Worm (Caenorhabditis elegans) whole organism, L4 larva: ENCODE data around the gene B0432.14.

ENCODE experiments used
- T26A8.4 ChIP-seq: fragments of 200-800 bp; sonication (Bioruptor generic); IDR thresholded peaks from 2 replicates; pipeline ENCODE4 v1.3.6; 2022; ENCODE audit warnings: missing genetic modification characterization, missing compliant biosample characterization
- egl-27 ChIP-seq: sonication (generic microtip); optimal IDR thresholded peaks from 3 replicates; lab custom pipeline; 2017; ENCODE audit warnings: missing biosample characterization, missing genetic modification reagents, missing genetic modification characterization
- fkh-10 ChIP-seq: fragments of 150-350 bp; optimal IDR thresholded peaks from 2 replicates; lab custom pipeline; 2014; ENCODE audit warnings: missing biosample characterization, missing genetic modification reagents, missing genetic modification characterization
- fos-1 ChIP-seq: fragments of 150-350 bp; optimal IDR thresholded peaks from 2 replicates; lab custom pipeline; 2014; ENCODE audit warnings: missing biosample characterization, missing genetic modification characterization
- jun-1 ChIP-seq: fragments of 150-350 bp; optimal IDR thresholded peaks from 2 replicates; lab custom pipeline; 2014; ENCODE audit warnings: missing biosample characterization, missing genetic modification reagents, missing genetic modification characterization
- nhr-11 ChIP-seq: fragments of 150-350 bp; optimal IDR thresholded peaks from 2 replicates; lab custom pipeline; 2014; ENCODE audit warnings: missing biosample characterization, missing genetic modification characterization
- pqm-1 ChIP-seq: sonication (generic microtip); optimal IDR thresholded peaks from 2 replicates; lab custom pipeline; 2017; ENCODE audit warnings: missing biosample characterization, missing genetic modification characterization
- snpc-4 ChIP-seq: fragments of 150-350 bp; optimal IDR thresholded peaks from 2 replicates; lab custom pipeline; 2014; ENCODE audit warnings: missing biosample characterization, missing genetic modification characterization
- unc-130 ChIP-seq: sonication (generic microtip); optimal IDR thresholded peaks from 2 replicates; lab custom pipeline; 2016; ENCODE audit warnings: missing genetic modification reagents, missing genetic modification characterization, missing compliant biosample characterization
- unc-39 ChIP-seq: sonication (generic microtip); optimal IDR thresholded peaks from 2 replicates; lab custom pipeline; 2017; ENCODE audit warnings: missing biosample characterization, missing genetic modification characterization
- unc-62 ChIP-seq, 3 experiments: fragments of 150-350 bp in 1 of 3; sonication (generic microtip); optimal IDR thresholded peaks in 2 of 3; peaks in 1 of 3; 1 replicate in 1 of 3; 2 replicates in 2 of 3; lab custom pipeline; 2014 to 2017; ENCODE audit warnings: missing biosample characterization in 3 of 3, missing genetic modification characterization in 3 of 3, missing genetic modification reagents in 3 of 3, missing genotype in 1 of 3
- zag-1 ChIP-seq: fragments of 150-350 bp; optimal IDR thresholded peaks from 2 replicates; lab custom pipeline; 2014; ENCODE audit warnings: missing biosample characterization, missing genetic modification characterization
- ztf-11 ChIP-seq: fragments of 150-350 bp; optimal IDR thresholded peaks from 2 replicates; lab custom pipeline; 2014; ENCODE audit warnings: missing biosample characterization, missing genetic modification characterization

DNA sequence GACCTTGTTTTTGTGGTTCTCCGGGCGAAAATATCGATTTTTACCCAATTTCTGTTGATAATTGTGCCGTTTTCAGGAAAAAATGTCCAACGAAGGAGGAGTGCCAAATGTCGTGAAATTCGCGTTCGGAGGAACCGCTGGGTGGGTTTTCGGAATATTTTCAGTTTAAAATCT lies 22.3 kb downstream of the B0432.14 start, which contains the start of gene misc-1:
- TF ChIP-seq fos-1 (tag; lab: Kevin White, UChicago) = no peak
- no peak for TF ChIP-seq zag-1 (tag; lab: Kevin White, UChicago)
- TF ChIP-seq nhr-11 (tag; lab: Kevin White, UChicago) = no peak
- TF ChIP-seq unc-62 (GFP tag; optimal IDR thresholded peaks at IDR 0.05 in 1 of 2; lab: Kevin White, UChicago) = no peak
- TF ChIP-seq unc-62 (tag; optimal IDR thresholded peaks at IDR 0.05; lab: Kevin White, UChicago) = no peak
- TF ChIP-seq unc-130 (GFP tag; lab: Kevin White, UChicago) = no peak
- no peak for TF ChIP-seq unc-39 (tag; lab: Kevin White, UChicago)
- TF ChIP-seq ztf-11 (tag; lab: Kevin White, UChicago) = no peak
- no peak for TF ChIP-seq snpc-4 (tag; lab: Kevin White, UChicago)
- no peak for TF ChIP-seq jun-1 (tag; lab: Kevin White, UChicago)
- TF ChIP-seq fkh-10 = no peak
- no peak for TF ChIP-seq egl-27 (tag; lab: Kevin White, UChicago)
- TF ChIP-seq pqm-1 = no peak
- TF ChIP-seq T26A8.4 = no peak
